Worm (Caenorhabditis elegans): ENCODE measurements around the gene sri-32.

Gene sri-32

DNA sequence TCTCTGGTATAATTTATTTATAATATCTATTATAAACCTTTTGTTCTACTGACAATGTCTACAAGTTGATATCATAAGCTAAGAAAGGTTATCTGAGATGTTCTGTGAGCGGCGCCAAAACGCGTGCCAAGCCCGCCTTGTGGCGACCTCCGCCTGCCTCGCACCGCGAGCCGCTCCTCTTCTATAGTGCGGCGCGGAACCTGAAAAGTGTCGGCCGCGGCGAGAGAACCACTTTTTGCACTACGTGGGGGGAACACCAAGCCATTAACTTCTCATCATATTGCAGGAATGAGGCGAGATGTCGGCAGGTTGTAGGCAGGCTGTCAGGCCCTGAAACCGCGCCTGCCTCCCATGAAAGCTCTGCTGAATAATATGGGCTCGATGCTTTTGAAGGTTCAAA is 41.0 kb downstream of the sri-32 start (continued):
- TF ChIP-seq ets-4 (GFP tag; optimal IDR thresholded peaks at IDR 0.05): no peak
- TF ChIP-seq zfh-2 (GFP tag; conservative IDR thresholded peaks at IDR 0.05): peak; percentile 91
- no peak for TF ChIP-seq madf-8 (GFP tag; conservative IDR thresholded peaks at IDR 0.05)
- TF ChIP-seq Y67H2A.10 (GFP tag; conservative IDR thresholded peaks at IDR 0.05): no peak
- TF ChIP-seq madf-10 (tag; optimal IDR thresholded peaks at IDR 0.05): no peak
- no peak for TF ChIP-seq rcor-1 (GFP tag; IDR thresholded peaks at IDR 0.05)

DNA sequence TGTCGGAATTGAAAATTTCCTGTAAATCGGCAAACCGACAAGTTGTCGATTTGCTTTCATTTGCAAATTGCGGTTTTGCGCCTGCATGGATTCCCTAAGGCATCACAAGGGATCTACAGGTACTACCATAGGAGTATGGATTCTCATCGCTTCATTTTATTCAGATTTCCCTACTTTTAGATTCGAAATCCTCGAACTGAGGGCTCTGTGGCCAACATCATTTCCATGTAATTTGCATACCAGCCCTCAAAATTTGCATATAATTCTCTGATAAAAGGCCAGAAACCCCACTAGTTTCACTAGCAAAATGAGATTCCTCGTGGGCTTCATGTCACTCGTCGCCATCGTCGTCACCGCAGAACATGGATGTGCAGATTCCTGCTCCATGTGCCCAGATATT is 42.0 kb downstream of the sri-32 start, which contains the start of gene Y25C1A.2:
Y25C1A.2 (plus strand) TSS at position 301 of the 400 bp plus-strand sequence.
- TF ChIP-seq attf-5 (GFP tag; optimal IDR thresholded peaks at IDR 0.05) (no peak), ztf-25 (GFP tag; IDR thresholded peaks at IDR 0.05) (no peak), hmg-20 (GFP tag; IDR thresholded peaks at IDR 0.05) (no peak), zim-3 (tag; optimal IDR thresholded peaks at IDR 0.05) (no peak), ceh-40 (GFP tag; IDR thresholded peaks at IDR 0.05) (no peak), hlh-12 (tag; optimal IDR thresholded peaks at IDR 0.05) (no peak), nhr-120 (GFP tag; IDR thresholded peaks at IDR 0.05) (no peak)

DNA sequence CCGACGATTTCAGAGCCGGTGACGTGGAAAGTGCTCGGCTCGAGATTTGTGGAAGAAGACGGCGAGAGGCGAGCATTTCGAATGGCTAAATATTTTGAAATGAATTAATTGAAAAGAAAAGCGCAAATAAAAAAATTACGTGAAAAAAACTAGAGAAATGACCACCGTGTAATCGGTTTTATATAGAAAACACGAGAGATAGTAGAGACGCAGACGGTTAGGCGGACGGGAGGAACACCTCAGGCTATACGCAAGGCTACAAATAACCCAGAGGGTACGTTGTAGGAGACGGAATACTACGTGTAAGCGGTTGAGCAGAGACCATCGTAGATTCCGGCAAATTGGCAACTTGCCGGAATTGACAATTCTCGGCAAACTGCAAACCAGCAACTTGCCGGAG is 43.1 kb downstream of the sri-32 start, which contains the start of gene Y25C1A.13:
Y25C1A.13 (minus strand) TSS at position 101 of the 400 bp plus-strand sequence.
- TF ChIP-seq hmg-1.2 (GFP tag; IDR thresholded peaks at IDR 0.05) (peak; percentile 63), F55B11.4 (tag; optimal IDR thresholded peaks at IDR 0.05; ENCODE audit: borderline replicate concordance, insufficient read depth) (no peak), lin-54 (GFP tag; optimal IDR thresholded peaks at IDR 0.05) (no peak), akir-1 (GFP tag; optimal IDR thresholded peaks at IDR 0.05) (no peak)

DNA sequence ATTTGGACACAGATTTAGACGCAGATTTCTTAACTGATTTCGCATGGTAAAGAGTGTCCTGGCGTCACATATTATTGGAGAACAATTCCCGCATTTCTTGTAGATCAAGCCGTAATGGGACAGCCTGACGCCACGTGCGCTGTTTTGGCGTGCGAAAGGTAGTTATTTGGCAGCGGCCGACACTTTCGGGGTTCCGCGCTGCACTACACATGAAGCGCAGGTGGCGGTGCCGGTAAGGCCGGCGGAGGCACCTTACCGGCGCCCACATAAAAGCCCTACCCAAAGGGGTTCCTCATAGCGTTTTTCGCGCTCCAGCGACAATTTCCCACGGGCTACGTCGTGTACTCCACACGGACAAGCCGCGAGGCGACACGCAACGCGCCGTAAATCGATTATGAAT is 44.2 kb downstream of the sri-32 start:
- TF ChIP-seq attf-5 (GFP tag; optimal IDR thresholded peaks at IDR 0.05): no peak
- no peak for TF ChIP-seq ztf-26 (tag; optimal IDR thresholded peaks at IDR 0.05)
- TF ChIP-seq F37B4.10 (GFP tag; IDR thresholded peaks at IDR 0.05): no peak
- TF ChIP-seq cebp-2 (GFP tag; IDR thresholded peaks at IDR 0.05): 0 out of 2 replicates have a peak, but pooled peaks have one; percentile 17
- 0 out of 2 replicates have a peak, but pooled peaks have one; percentile 7 for TF ChIP-seq attf-3 (GFP tag; conservative IDR thresholded peaks at IDR 0.05)
- TF ChIP-seq gei-17 (GFP tag; optimal IDR thresholded peaks at IDR 0.05): no peak
- TF ChIP-seq B0019.2 (GFP tag; conservative IDR thresholded peaks at IDR 0.05): no peak
- 0 out of 2 replicates have a peak, but pooled peaks have one; percentile 23 for TF ChIP-seq D2030.7 (GFP tag; IDR thresholded peaks at IDR 0.05)
- peak; percentile 60 for TF ChIP-seq snpc-1.1 (tag; optimal IDR thresholded peaks at IDR 0.05; ENCODE audit: insufficient read depth)
- peak; percentile 10; the same call in 1 of the 2 replicates for TF ChIP-seq hmg-1.2 (GFP tag; IDR thresholded peaks at IDR 0.05)
- TF ChIP-seq snpc-4 (GFP tag; optimal IDR thresholded peaks at IDR 0.05): no peak
- TF ChIP-seq snpc-4 (tag; optimal IDR thresholded peaks at IDR 0.05): peak in 2 of 4 experiments; percentile 57 to 74
- peak; percentile 14; the same call in 1 of the 2 replicates for TF ChIP-seq egrh-3 (GFP tag; IDR thresholded peaks at IDR 0.05)
- TF ChIP-seq zfh-2 (GFP tag; conservative IDR thresholded peaks at IDR 0.05): peak; percentile 46; the same call in 1 of the 2 replicates

DNA sequence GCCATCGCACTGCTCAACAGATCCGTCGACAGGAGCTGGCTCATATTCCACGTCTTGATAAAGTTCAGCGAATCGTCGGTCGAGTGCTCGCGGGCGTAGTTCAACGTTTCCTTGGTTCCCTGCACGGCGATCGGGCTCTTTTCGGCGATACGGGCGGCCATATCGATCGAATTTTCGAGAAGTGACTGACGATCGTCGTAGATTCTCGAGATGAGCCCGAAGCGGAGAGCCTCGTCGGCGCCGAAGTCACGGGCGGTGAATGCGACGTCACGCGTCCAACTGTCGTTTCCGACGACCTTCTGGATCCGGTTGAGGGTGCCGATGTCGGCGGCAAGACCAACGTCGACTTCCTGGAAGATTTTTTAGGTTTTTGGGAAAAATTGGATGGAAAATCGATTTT is 44.8 kb downstream of the sri-32 start:
- no peak for TF ChIP-seq C17E4.6 (GFP tag; IDR thresholded peaks at IDR 0.05)
- TF ChIP-seq hsf-1 (GFP tag; IDR thresholded peaks at IDR 0.05): no peak
- no peak for TF ChIP-seq F52B5.7 (tag; optimal IDR thresholded peaks at IDR 0.05)
- TF ChIP-seq fkh-3 (tag; optimal IDR thresholded peaks at IDR 0.05): no peak
- no peak for TF ChIP-seq ccch-3 (GFP tag; optimal IDR thresholded peaks at IDR 0.05)
- no peak for TF ChIP-seq Y56A3A.18 (GFP tag; IDR thresholded peaks at IDR 0.05)
- TF ChIP-seq repo-1 (tag; optimal IDR thresholded peaks at IDR 0.05): no peak
- peak; percentile 55; the same call in 1 of the 2 replicates for TF ChIP-seq zfh-2 (GFP tag; conservative IDR thresholded peaks at IDR 0.05)
- no peak for TF ChIP-seq mel-28 (tag; optimal IDR thresholded peaks at IDR 0.05; ENCODE audit: borderline replicate concordance)
- TF ChIP-seq egl-44 (GFP tag; IDR thresholded peaks at IDR 0.05): no peak
- no peak for TF ChIP-seq ztf-22 (GFP tag; optimal IDR thresholded peaks at IDR 0.05)
- TF ChIP-seq Y53F4B.3 (GFP tag; IDR thresholded peaks at IDR 0.05): no peak
- TF ChIP-seq tbx-9 (tag; optimal IDR thresholded peaks at IDR 0.05; ENCODE audit: borderline replicate concordance): no peak
- 0 out of 2 replicates have a peak, but pooled peaks have one; percentile 12 for TF ChIP-seq dox-1 (GFP tag; IDR thresholded peaks at IDR 0.05)
- TF ChIP-seq egl-18 (GFP tag; IDR thresholded peaks at IDR 0.05): no peak

Data from whole organism, young adult.